Worm (Caenorhabditis elegans) whole organism, late embryonic: Measurements from ENCODE around the gene nhr-111.

ENCODE experiments used
- K02D7.2 ChIP-seq: sonication (generic microtip); optimal IDR thresholded peaks from 2 replicates; lab custom pipeline; 2017; ENCODE audit warnings: mild to moderate bottlenecking, missing genetic modification characterization, missing compliant biosample characterization
- K09A11.1 ChIP-seq: sonication (generic microtip); optimal IDR thresholded peaks from 2 replicates; lab custom pipeline; 2017; ENCODE audit warnings: antibody characterized with exemption, mild to moderate bottlenecking, missing genetic modification characterization, missing compliant biosample characterization; ENCODE audit not compliant: insufficient read depth
- Y22D7AL.16 ChIP-seq: sonication (generic microtip); optimal IDR thresholded peaks from 2 replicates; lab custom pipeline; 2016; ENCODE audit warnings: missing genetic modification characterization, missing compliant biosample characterization
- ceh-18 ChIP-seq: sonication (generic microtip); optimal IDR thresholded peaks from 2 replicates; lab custom pipeline; 2016; ENCODE audit warnings: missing genetic modification characterization, missing compliant biosample characterization
- ceh-22 ChIP-seq: sonication (generic microtip); optimal IDR thresholded peaks from 2 replicates; lab custom pipeline; 2017; ENCODE audit warnings: missing biosample characterization, missing genetic modification characterization
- ceh-30 ChIP-seq: fragments of 150-350 bp; optimal IDR thresholded peaks from 2 replicates; lab custom pipeline; 2014; ENCODE audit warnings: missing biosample characterization, missing genetic modification characterization
- ceh-31 ChIP-seq: sonication (generic microtip); optimal IDR thresholded peaks from 2 replicates; lab custom pipeline; 2016; ENCODE audit warnings: missing genetic modification characterization, missing compliant biosample characterization
- ceh-48 ChIP-seq: sonication (generic microtip); optimal IDR thresholded peaks from 2 replicates; lab custom pipeline; 2016; ENCODE audit warnings: missing genetic modification characterization, inconsistent platforms, missing compliant biosample characterization
- ceh-6 ChIP-seq: fragments of 200-800 bp; sonication (Bioruptor generic); optimal IDR thresholded peaks from 2 replicates; lab custom pipeline; 2018; ENCODE audit warnings: mild to moderate bottlenecking, missing genetic modification characterization, missing compliant biosample characterization
- ceh-9 ChIP-seq: sonication (generic microtip); optimal IDR thresholded peaks from 2 replicates; lab custom pipeline; 2016; ENCODE audit warnings: mild to moderate bottlenecking, missing genetic modification characterization, inconsistent platforms, missing compliant biosample characterization
- che-1 ChIP-seq: sonication (generic microtip); optimal IDR thresholded peaks from 2 replicates; lab custom pipeline; 2016; ENCODE audit warnings: mild to moderate bottlenecking, missing genetic modification characterization, missing compliant biosample characterization
- dmd-4 ChIP-seq: sonication (generic microtip); optimal IDR thresholded peaks from 2 replicates; lab custom pipeline; 2016; ENCODE audit warnings: borderline replicate concordance, missing genetic modification characterization, missing compliant biosample characterization
- dve-1 ChIP-seq: sonication (generic microtip); optimal IDR thresholded peaks from 2 replicates; lab custom pipeline; 2017; ENCODE audit warnings: antibody characterized with exemption, mild to moderate bottlenecking, missing genetic modification characterization, missing compliant biosample characterization
- elt-2 ChIP-seq: sonication (generic microtip); optimal IDR thresholded peaks from 2 replicates; lab custom pipeline; 2016; ENCODE audit warnings: missing genetic modification reagents, missing genetic modification characterization, missing compliant biosample characterization
- fax-1 ChIP-seq: sonication (generic microtip); optimal IDR thresholded peaks from 2 replicates; lab custom pipeline; 2016; ENCODE audit warnings: missing genotype, missing genetic modification characterization, missing compliant biosample characterization
- fkh-6 ChIP-seq: sonication (generic microtip); optimal IDR thresholded peaks from 2 replicates; lab custom pipeline; 2016; ENCODE audit warnings: missing genetic modification characterization, missing compliant biosample characterization
- gmeb-2 ChIP-seq: sonication (generic microtip); optimal IDR thresholded peaks from 2 replicates; lab custom pipeline; 2016; ENCODE audit warnings: missing genetic modification characterization, inconsistent platforms, missing compliant biosample characterization
- hlh-15 ChIP-seq: sonication (generic microtip); optimal IDR thresholded peaks from 2 replicates; lab custom pipeline; 2016; ENCODE audit warnings: missing genetic modification characterization, missing compliant biosample characterization
- hlh-30 ChIP-seq: sonication (generic microtip); optimal IDR thresholded peaks from 2 replicates; lab custom pipeline; 2017; ENCODE audit warnings: antibody characterized with exemption, missing genetic modification characterization, missing compliant biosample characterization; ENCODE audit not compliant: insufficient read depth
- hlh-6 ChIP-seq: sonication (generic microtip); optimal IDR thresholded peaks from 2 replicates; lab custom pipeline; 2016; ENCODE audit warnings: missing genotype, missing genetic modification characterization, missing compliant biosample characterization
- hlh-8 ChIP-seq: sonication (generic microtip); optimal IDR thresholded peaks from 2 replicates; lab custom pipeline; 2016; ENCODE audit warnings: missing genotype, missing genetic modification characterization, missing compliant biosample characterization
- lim-6 ChIP-seq: sonication (generic microtip); optimal IDR thresholded peaks from 2 replicates; lab custom pipeline; 2016; ENCODE audit warnings: missing genetic modification characterization, missing compliant biosample characterization
- lin-11 ChIP-seq: fragments of 200-800 bp; sonication (Bioruptor generic); optimal IDR thresholded peaks from 2 replicates; lab custom pipeline; 2018; ENCODE audit warnings: mild to moderate bottlenecking, missing genetic modification characterization, missing compliant biosample characterization
- madf-2 ChIP-seq: sonication (generic microtip); optimal IDR thresholded peaks from 2 replicates; lab custom pipeline; 2017; ENCODE audit warnings: missing genetic modification characterization, missing compliant biosample characterization
- mec-3 ChIP-seq: sonication (generic microtip); optimal IDR thresholded peaks from 2 replicates; lab custom pipeline; 2016; ENCODE audit warnings: borderline replicate concordance, missing genetic modification characterization, missing compliant biosample characterization
- nfya-1 ChIP-seq: sonication (generic microtip); optimal IDR thresholded peaks from 2 replicates; lab custom pipeline; 2017; ENCODE audit warnings: missing genetic modification characterization, mild to moderate bottlenecking, missing compliant biosample characterization, antibody characterized with exemption, moderate library complexity
- nhr-11 ChIP-seq: fragments of 150-350 bp; optimal IDR thresholded peaks from 2 replicates; lab custom pipeline; 2014; ENCODE audit warnings: missing biosample characterization, missing genetic modification characterization
- nhr-232 ChIP-seq: sonication (generic microtip); optimal IDR thresholded peaks from 2 replicates; lab custom pipeline; 2016; ENCODE audit warnings: missing genetic modification characterization, missing compliant biosample characterization
- npax-4 ChIP-seq: sonication (generic microtip); optimal IDR thresholded peaks from 2 replicates; lab custom pipeline; 2016; ENCODE audit warnings: missing genetic modification characterization, missing compliant biosample characterization
- pag-3 ChIP-seq: sonication (generic microtip); optimal IDR thresholded peaks from 2 replicates; lab custom pipeline; 2016; ENCODE audit warnings: missing compliant biosample characterization, missing genetic modification characterization, borderline replicate concordance
- pax-1 ChIP-seq: fragments of 150-350 bp; optimal IDR thresholded peaks from 2 replicates; lab custom pipeline; 2014; ENCODE audit warnings: missing biosample characterization, missing genetic modification characterization
- pha-4 ChIP-seq: fragments of 150-350 bp; optimal IDR thresholded peaks from 2 replicates; lab custom pipeline; 2018; ENCODE audit warnings: missing biosample characterization, missing genetic modification reagents, missing genetic modification characterization
- ref-2 ChIP-seq: sonication (generic microtip); optimal IDR thresholded peaks from 2 replicates; lab custom pipeline; 2016; ENCODE audit warnings: missing genetic modification characterization, missing compliant biosample characterization
- sdc-2 ChIP-seq: sonication (generic microtip); optimal IDR thresholded peaks from 2 replicates; lab custom pipeline; 2016; ENCODE audit warnings: missing genotype, missing genetic modification characterization, missing compliant biosample characterization
- sox-2 ChIP-seq: fragments of 200-800 bp; sonication (Bioruptor generic); IDR thresholded peaks from 2 replicates; pipeline ENCODE4 v1.3.6; 2022; ENCODE audit warnings: missing genetic modification reagents, missing genetic modification characterization, missing compliant biosample characterization
- sox-4 ChIP-seq: sonication (generic microtip); optimal IDR thresholded peaks from 2 replicates; lab custom pipeline; 2017; ENCODE audit warnings: mild to moderate bottlenecking, missing genetic modification characterization, inconsistent platforms, missing compliant biosample characterization
- syd-9 ChIP-seq: sonication (generic microtip); optimal IDR thresholded peaks from 2 replicates; lab custom pipeline; 2016; ENCODE audit warnings: mild to moderate bottlenecking, missing genetic modification characterization, moderate library complexity, missing compliant biosample characterization
- tbx-2 ChIP-seq: sonication (generic microtip); optimal IDR thresholded peaks from 2 replicates; lab custom pipeline; 2016; ENCODE audit warnings: missing genetic modification characterization, missing compliant biosample characterization
- tbx-7 ChIP-seq: sonication (generic microtip); optimal IDR thresholded peaks from 2 replicates; lab custom pipeline; 2016; ENCODE audit warnings: missing genotype, missing genetic modification characterization, missing compliant biosample characterization
- unc-3 ChIP-seq, 2 experiments: fragments of 200-800 bp in 1 of 2; sonication (Bioruptor generic) in 1 of 2; sonication (generic microtip) in 1 of 2; conservative IDR thresholded peaks in 1 of 2; optimal IDR thresholded peaks in 1 of 2; 2 replicates each; pipeline versions ENCODE4 v1.3.6 to Lab custom; 2016 to 2022; ENCODE audit warnings: missing compliant biosample characterization in 2 of 2, missing genetic modification characterization in 2 of 2, missing genetic modification reagents in 1 of 2
- unc-55 ChIP-seq: sonication (generic microtip); optimal IDR thresholded peaks from 2 replicates; lab custom pipeline; 2017; ENCODE audit warnings: missing biosample characterization, missing genetic modification reagents, missing genetic modification characterization
- unc-86 ChIP-seq: sonication (generic microtip); optimal IDR thresholded peaks from 2 replicates; lab custom pipeline; 2016; ENCODE audit warnings: missing genetic modification characterization, missing compliant biosample characterization

nhr-111 gene

DNA sequence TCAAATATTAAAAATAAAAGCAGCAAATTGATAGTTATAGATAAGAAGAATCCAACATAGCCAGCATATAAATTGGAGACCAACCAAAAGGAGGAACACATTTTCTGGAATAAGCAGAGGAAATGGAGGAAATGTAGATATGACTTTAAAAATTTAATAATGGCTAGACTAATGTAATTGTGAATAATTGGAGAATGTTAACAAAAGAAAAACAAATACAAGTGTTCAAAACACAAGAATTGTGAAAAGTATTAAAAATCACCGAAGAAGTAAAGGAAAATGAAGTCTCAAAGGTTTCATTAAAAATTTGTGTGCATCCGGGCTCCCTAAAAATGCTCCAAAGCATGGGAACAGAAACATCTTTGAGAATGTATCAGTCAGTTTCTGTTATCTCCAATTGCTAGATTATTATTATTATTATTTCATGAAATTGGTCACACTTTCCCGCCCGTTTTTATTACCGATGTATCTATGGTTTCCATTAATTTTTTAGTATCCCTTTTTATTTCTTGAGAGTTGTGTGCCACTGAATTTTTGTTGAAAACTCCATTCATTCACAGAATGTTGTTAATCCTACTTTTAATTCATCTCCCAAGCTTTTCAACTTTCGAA is 37.6 kb upstream of the nhr-111 start, which contains the start of the genes str-109 and F10A3.11:
Gene str-109 (minus strand): TSS at position 101 of the 612 bp plus-strand sequence.
Gene F10A3.11 (plus strand): TSS at position 562 of the 612 bp plus-strand sequence.
- no peak for TF ChIP-seq lin-11 (tag; lab: Kevin White, UChicago)
- TF ChIP-seq syd-9 (tag; lab: Kevin White, UChicago), result no peak
- TF ChIP-seq hlh-8, result no peak
- TF ChIP-seq ceh-18 (tag; lab: Kevin White, UChicago), result no peak
- no peak for TF ChIP-seq sdc-2 (tag; lab: Kevin White, UChicago)

DNA sequence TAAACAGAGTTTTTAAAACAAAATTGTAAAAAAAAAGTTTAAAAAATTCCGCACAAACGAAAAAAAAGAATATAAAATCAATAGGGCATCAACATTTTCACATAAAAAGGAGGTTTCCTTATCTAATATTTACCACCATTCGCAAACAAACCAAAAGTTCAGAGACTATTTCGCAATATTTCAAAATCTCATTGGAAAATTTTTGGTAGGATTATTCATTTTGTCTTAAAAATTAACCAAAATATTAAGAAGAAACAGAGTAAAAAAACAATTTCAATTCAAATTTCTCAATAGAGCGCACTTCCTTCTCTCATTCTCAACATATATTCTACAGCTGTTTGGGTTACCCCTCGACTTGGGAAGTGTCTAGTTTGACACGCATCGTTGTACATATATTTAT is 35.4 kb upstream of the nhr-111 start:
- TF ChIP-seq gmeb-2 (tag; lab: Kevin White, UChicago), result no peak
- TF ChIP-seq madf-2 (tag; lab: Kevin White, UChicago), result no peak
- no peak for TF ChIP-seq unc-55
- TF ChIP-seq Y22D7AL.16 (tag; lab: Kevin White, UChicago), result no peak
- no peak for TF ChIP-seq elt-2 (tag; lab: Kevin White, UChicago)
- no peak for TF ChIP-seq ceh-31 (tag; lab: Kevin White, UChicago)
- TF ChIP-seq ceh-22, result no peak
- no peak for TF ChIP-seq pha-4 (tag; lab: Kevin White, UChicago)
- TF ChIP-seq mec-3, result no peak
- TF ChIP-seq che-1 (tag; lab: Kevin White, UChicago), result no peak
- no peak for TF ChIP-seq dve-1 (tag; lab: Kevin White, UChicago)
- no peak for TF ChIP-seq K02D7.2
- no peak for TF ChIP-seq fkh-6
- no peak for TF ChIP-seq hlh-15 (tag; lab: Kevin White, UChicago)
- TF ChIP-seq pag-3 (tag; lab: Kevin White, UChicago), result no peak
- no peak for TF ChIP-seq ref-2
- TF ChIP-seq sox-4 (tag; lab: Kevin White, UChicago), result no peak
- no peak for TF ChIP-seq nhr-232

DNA sequence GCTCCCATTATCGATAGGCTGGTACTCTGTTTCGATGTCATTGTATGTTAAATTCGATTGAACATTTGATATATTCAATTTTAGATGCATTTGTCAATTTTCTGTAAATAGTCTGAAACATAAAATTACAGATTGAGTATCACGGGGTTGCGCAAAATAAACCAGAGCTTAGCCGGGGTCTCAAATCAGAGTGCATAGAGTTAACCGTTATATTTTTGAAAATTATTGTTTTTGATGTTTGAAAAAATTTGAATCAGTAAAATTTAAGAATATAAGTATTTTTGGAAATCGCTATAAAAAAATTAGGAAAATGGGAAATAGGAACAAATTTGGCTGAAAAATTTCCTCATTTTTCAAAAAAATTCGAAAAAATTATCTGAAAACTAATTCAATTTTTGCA is 35.0 kb upstream of the nhr-111 start, which contains the start of gene F10A3.17:
Gene F10A3.17 (minus strand): TSS at position 101 of the 400 bp plus-strand sequence.
- TF ChIP-seq lim-6 (tag; lab: Kevin White, UChicago), result no peak
- no peak for TF ChIP-seq npax-4 (tag; lab: Kevin White, UChicago)
- TF ChIP-seq tbx-2 (tag; lab: Kevin White, UChicago), result no peak
- no peak for TF ChIP-seq nfya-1 (tag; lab: Kevin White, UChicago)
- TF ChIP-seq fkh-6, result no peak
- TF ChIP-seq unc-86, result no peak
- TF ChIP-seq pax-1 (tag; lab: Kevin White, UChicago), result no peak
- no peak for TF ChIP-seq ceh-30 (tag; lab: Kevin White, UChicago)
- no peak for TF ChIP-seq nhr-11 (tag; lab: Kevin White, UChicago)
- TF ChIP-seq ceh-48 (tag; lab: Kevin White, UChicago), result no peak
- no peak for TF ChIP-seq K02D7.2
- no peak for TF ChIP-seq unc-55
- TF ChIP-seq dve-1 (tag; lab: Kevin White, UChicago), result no peak
- TF ChIP-seq fax-1 (tag; lab: Kevin White, UChicago), result no peak
- TF ChIP-seq ceh-9 (tag; lab: Kevin White, UChicago), result no peak
- no peak for TF ChIP-seq elt-2 (tag; lab: Kevin White, UChicago)
- TF ChIP-seq ceh-18 (tag; lab: Kevin White, UChicago), result no peak

DNA sequence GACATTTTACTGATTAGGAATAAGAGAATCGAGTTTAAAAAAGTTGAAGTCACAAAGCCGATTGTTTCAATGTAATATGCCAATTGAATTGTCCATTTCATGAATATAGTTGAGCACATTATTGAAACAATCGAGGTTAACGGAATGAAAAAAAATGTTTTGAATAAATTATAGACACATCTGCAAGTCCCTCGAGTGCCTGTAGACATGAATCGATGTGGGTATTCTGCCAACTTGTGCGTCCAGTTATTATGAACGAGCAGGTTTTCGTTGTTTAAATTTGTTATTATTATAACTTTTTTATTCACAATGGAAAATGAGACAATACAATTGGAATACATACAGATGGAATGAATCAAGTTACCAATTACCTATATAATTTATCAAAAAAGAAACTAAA is 33.8 kb upstream of the nhr-111 start, which contains the start of gene str-99:
Gene str-99 (minus strand): TSS at position 101 of the 400 bp plus-strand sequence.
- no peak for TF ChIP-seq hlh-6 (tag; lab: Kevin White, UChicago)
- no peak for TF ChIP-seq dmd-4 (tag; lab: Kevin White, UChicago)
- no peak for TF ChIP-seq syd-9 (tag; lab: Kevin White, UChicago)
- TF ChIP-seq ceh-48 (tag; lab: Kevin White, UChicago), result no peak
- no peak for TF ChIP-seq ceh-6
- TF ChIP-seq hlh-30, result no peak
- TF ChIP-seq tbx-7 (tag; lab: Kevin White, UChicago), result no peak
- no peak for TF ChIP-seq Y22D7AL.16 (tag; lab: Kevin White, UChicago)
- no peak for TF ChIP-seq sox-2 (GFP tag; lab: Robert Waterston, UW)
- no peak for TF ChIP-seq K09A11.1 (tag; lab: Kevin White, UChicago)
- TF ChIP-seq unc-3 (GFP tag; conservative IDR thresholded peaks at IDR 0.05; lab: Robert Waterston, UW), result no peak
- TF ChIP-seq unc-3 (tag; optimal IDR thresholded peaks at IDR 0.05; lab: Kevin White, UChicago), result no peak
